Worm (Caenorhabditis elegans) whole organism, mixed stage, embryonic: Measurements from ENCODE around the gene C02B10.6.

Experiments used
- blmp-1 ChIP-seq: fragments of 150-350 bp; optimal IDR thresholded peaks from 2 replicates; lab custom pipeline; 2014; ENCODE audit warnings: missing biosample characterization, missing genetic modification characterization
- elt-1 ChIP-seq: sonication (generic microtip); optimal IDR thresholded peaks from 2 replicates; lab custom pipeline; 2017; ENCODE audit warnings: missing genetic modification characterization, mild to moderate bottlenecking, missing compliant biosample characterization, antibody characterized with exemption, moderate library complexity, borderline replicate concordance; ENCODE audit not compliant: insufficient read depth
- ham-2 ChIP-seq: fragments of 200-800 bp; sonication (Bioruptor generic); optimal IDR thresholded peaks from 2 replicates; lab custom pipeline; 2018; ENCODE audit warnings: mild to moderate bottlenecking, missing genetic modification characterization, missing compliant biosample characterization
- lin-13 ChIP-seq: fragments of 150-350 bp; optimal IDR thresholded peaks from 2 replicates; lab custom pipeline; 2014; ENCODE audit warnings: missing biosample characterization, missing genetic modification characterization
- lin-32 ChIP-seq: fragments of 200-800 bp; sonication (Bioruptor generic); optimal IDR thresholded peaks from 2 replicates; lab custom pipeline; 2018; ENCODE audit warnings: mild to moderate bottlenecking, missing genetic modification characterization, missing compliant biosample characterization
- nhr-12 ChIP-seq: fragments of 150-350 bp; optimal IDR thresholded peaks from 2 replicates; lab custom pipeline; 2014; ENCODE audit warnings: missing biosample characterization, missing genetic modification characterization
- nhr-237 ChIP-seq: fragments of 150-350 bp; optimal IDR thresholded peaks from 2 replicates; lab custom pipeline; 2014; ENCODE audit warnings: missing biosample characterization, missing genetic modification characterization
- pha-4 ChIP-seq: fragments of 150-350 bp; optimal IDR thresholded peaks from 2 replicates; lab custom pipeline; 2018; ENCODE audit warnings: missing biosample characterization, missing genetic modification reagents, missing genetic modification characterization
- snpc-4 ChIP-seq: fragments of 150-350 bp; optimal IDR thresholded peaks from 2 replicates; lab custom pipeline; 2014; ENCODE audit warnings: missing biosample characterization, missing genetic modification characterization
- unc-39 ChIP-seq: fragments of 150-350 bp; optimal IDR thresholded peaks from 2 replicates; lab custom pipeline; 2014; ENCODE audit warnings: missing biosample characterization, missing genetic modification characterization
- unc-62 ChIP-seq: fragments of 150-350 bp; optimal IDR thresholded peaks from 2 replicates; lab custom pipeline; 2014; ENCODE audit warnings: missing biosample characterization, missing genetic modification reagents, missing genetic modification characterization
- ztf-11 ChIP-seq: fragments of 150-350 bp; optimal IDR thresholded peaks from 2 replicates; lab custom pipeline; 2014; ENCODE audit warnings: missing biosample characterization, missing genetic modification characterization

DNA sequence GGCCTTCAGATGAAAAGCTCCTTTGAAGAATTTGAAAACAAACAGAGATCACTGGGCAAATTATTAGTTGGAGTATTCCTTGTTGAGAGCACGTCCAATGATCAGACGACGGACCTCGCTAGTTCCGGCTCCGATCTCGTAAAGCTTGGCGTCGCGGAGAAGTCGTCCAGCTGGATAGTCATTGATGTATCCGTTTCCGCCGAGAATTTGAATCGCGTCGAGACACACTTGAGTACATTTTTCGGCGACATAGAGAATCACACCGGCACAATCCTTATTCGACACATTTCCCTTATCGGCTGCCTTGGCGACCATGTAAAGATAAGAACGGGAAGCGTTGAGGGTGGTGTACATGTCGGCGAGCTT is 16.3 kb downstream of the C02B10.6 start:
- TF ChIP-seq lin-32 (GFP tag; lab: Kevin White, UChicago) (no peak), nhr-237 (no peak), ztf-11 (no peak), ham-2 (GFP tag; lab: Kevin White, UChicago) (no peak), snpc-4 (tag; lab: Kevin White, UChicago) (no peak), unc-39 (tag; lab: Kevin White, UChicago) (no peak), blmp-1 (tag; lab: Kevin White, UChicago) (no peak), nhr-12 (tag; lab: Kevin White, UChicago) (no peak), elt-1 (tag; lab: Kevin White, UChicago) (no peak), lin-13 (tag; lab: Kevin White, UChicago) (no peak), unc-62 (no peak), pha-4 (no peak)
